Fruit fly (Drosophila melanogaster) whole organism, prepupa: ENCODE data around the gene CG11555.

Experiments used
- CG10631 ChIP-seq: fragments of 200-800 bp; sonication (Bioruptor generic); optimal IDR thresholded peaks from 2 replicates; lab custom pipeline; 2016; ENCODE audit warnings: missing biosample characterization, missing genetic modification characterization
- CG31627 ChIP-seq: fragments of 200-800 bp; sonication (Bioruptor generic); optimal IDR thresholded peaks from 3 replicates; lab custom pipeline; 2016; ENCODE audit warnings: missing biosample characterization, missing genetic modification characterization
- CG6792 ChIP-seq: fragments of 200-800 bp; sonication (Bioruptor generic); optimal IDR thresholded peaks from 3 replicates; lab custom pipeline; 2016; ENCODE audit warnings: missing biosample characterization, missing genetic modification characterization
- CG9139 ChIP-seq: fragments of 200-800 bp; sonication (Bioruptor generic); optimal IDR thresholded peaks from 3 replicates; lab custom pipeline; 2017; ENCODE audit warnings: missing biosample characterization, mild to moderate bottlenecking, missing genetic modification characterization
- Gug ChIP-seq: fragments of 200-800 bp; sonication (Bioruptor generic); IDR thresholded peaks from 2 replicates; pipeline ENCODE4 v1.3.6; 2022; ENCODE audit warnings: missing biosample characterization, missing genetic modification characterization
- Hr38 ChIP-seq: sonication (Bioruptor generic); optimal IDR thresholded peaks from 2 replicates; lab custom pipeline; 2016; ENCODE audit warnings: missing biosample characterization, missing genetic modification characterization
- Hr39 ChIP-seq: fragments of 200-800 bp; sonication (Bioruptor generic); optimal IDR thresholded peaks from 2 replicates; lab custom pipeline; 2016; ENCODE audit warnings: missing biosample characterization, missing genetic modification characterization
- Sox15 ChIP-seq: fragments of 200-800 bp; sonication (Bioruptor generic); optimal IDR thresholded peaks from 3 replicates; lab custom pipeline; 2016; ENCODE audit warnings: missing biosample characterization, missing genetic modification characterization
- eg ChIP-seq: fragments of 200-800 bp; sonication (Bioruptor generic); IDR thresholded peaks from 3 replicates; pipeline ENCODE4 v1.3.6; 2022; ENCODE audit warnings: missing biosample characterization, missing genetic modification characterization
- fd59A ChIP-seq: fragments of 200-800 bp; sonication (Bioruptor generic); optimal IDR thresholded peaks from 2 replicates; lab custom pipeline; 2017; ENCODE audit warnings: missing biosample characterization, mild to moderate bottlenecking, missing genetic modification characterization, missing genetic modification reagents
- net ChIP-seq: fragments of 200-800 bp; sonication (Bioruptor generic); optimal IDR thresholded peaks from 3 replicates; lab custom pipeline; 2016; ENCODE audit warnings: missing biosample characterization, missing genetic modification characterization
- spab ChIP-seq: fragments of 200-800 bp; sonication (Bioruptor generic); optimal IDR thresholded peaks from 2 replicates; lab custom pipeline; 2017; ENCODE audit warnings: missing biosample characterization, mild to moderate bottlenecking, missing genetic modification characterization, missing genetic modification reagents

The CG11555 gene

dm6 chr2L:322915-323314 lies 49.3 kb downstream of the CG11555 start:
- TF ChIP-seq fd59A (GFP tag; lab: Kevin White, UChicago) (no peak), CG10631 (GFP tag; lab: Kevin White, UChicago) (no peak), Hr39 (no peak), eg (no peak), CG9139 (GFP tag; lab: Kevin White, UChicago) (no peak), Hr38 (GFP tag; lab: Kevin White, UChicago) (no peak), net (no peak), CG6792 (no peak), Gug (GFP tag; lab: Robert Waterston, UW) (no peak), CG31627 (GFP tag; lab: Kevin White, UChicago) (no peak), Sox15 (GFP tag; lab: Kevin White, UChicago) (no peak), spab (no peak)
